Worm (Caenorhabditis elegans): ENCODE results near the gene npp-8.

DNA sequence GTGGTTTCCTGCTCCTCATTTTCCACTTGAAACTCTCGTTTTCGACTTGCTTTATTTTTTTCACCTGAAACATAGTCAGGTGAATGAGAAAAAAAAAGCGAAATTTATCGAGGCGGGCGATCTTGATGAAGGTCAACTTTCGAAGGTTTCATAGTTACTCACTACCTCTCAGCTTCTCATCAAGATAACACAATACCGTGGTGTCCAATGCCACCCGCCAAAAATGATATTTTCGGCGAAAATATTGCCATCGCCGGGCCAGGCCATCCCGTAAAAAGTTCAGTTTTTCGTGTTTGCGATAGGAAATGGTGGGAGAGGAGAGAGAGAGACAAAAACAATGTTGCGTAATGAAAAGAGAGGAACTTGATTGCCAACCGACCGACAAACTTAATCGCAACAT is 48.5 kb downstream of the npp-8 start:
- TF ChIP-seq nhr-28 (tag; optimal IDR thresholded peaks at IDR 0.05) (no peak), fkh-8 (tag; optimal IDR thresholded peaks at IDR 0.05) (no peak), blmp-1 (tag; optimal IDR thresholded peaks at IDR 0.05) (peak; percentile 80), nhr-20 (tag; optimal IDR thresholded peaks at IDR 0.05) (no peak), elt-2 (tag; optimal IDR thresholded peaks at IDR 0.05) (no peak), ama-1 (optimal IDR thresholded peaks at IDR 0.05) (no peak), aly-2 (tag; optimal IDR thresholded peaks at IDR 0.05) (no peak), unc-62 (GFP tag; optimal IDR thresholded peaks at IDR 0.05) (no peak)
